Fruit fly (Drosophila melanogaster): ENCODE measurements around the gene CG45101.
A peak's percentile ranks its signal among the peaks of the same experiment; 100 is the strongest.

Gene CG45101

dm6 chr3L:11061200-11061599 is 3.6 kb upstream of the CG45101 start, which contains the start of the genes CG6321 and Blos2 (continued):
- TF ChIP-seq run (tag; optimal IDR thresholded peaks at IDR 0.05) (peak; percentile 59), az2 (GFP tag; optimal IDR thresholded peaks at IDR 0.05) (peak; percentile 66), CG6791 (GFP tag; IDR thresholded peaks at IDR 0.05; ENCODE audit: partially characterized antibody) (no peak), stwl (tag; optimal IDR thresholded peaks at IDR 0.05) (peak; percentile 30), CG6689 (GFP tag; IDR thresholded peaks at IDR 0.05) (peak; percentile 72), gcm (GFP tag; optimal IDR thresholded peaks at IDR 0.05) (peak; percentile 81), Sry-β (GFP tag; optimal IDR thresholded peaks at IDR 0.05) (peak; percentile 14), Adf1 (GFP tag; IDR thresholded peaks at IDR 0.05) (0 out of 2 replicates have a peak, but pooled peaks have one; percentile 22), NfI (GFP tag; optimal IDR thresholded peaks at IDR 0.05) (peak; percentile 66), tna (GFP tag; IDR thresholded peaks at IDR 0.05; ENCODE audit: partially characterized antibody) (no peak), CoRest (tag; optimal IDR thresholded peaks at IDR 0.05) (peak; percentile 85), Ets65A (GFP tag) (no peak), CG6765 (GFP tag; optimal IDR thresholded peaks at IDR 0.05) (peak; percentile 19), B-H1 (GFP tag; IDR thresholded peaks at IDR 0.05) (peak; percentile 27; the same call in 1 of the 3 replicates), jumu (GFP tag; optimal IDR thresholded peaks at IDR 0.05) (no peak), sr (GFP tag; IDR thresholded peaks at IDR 0.05) (no peak), CG9797 (GFP tag; optimal IDR thresholded peaks at IDR 0.05) (no peak), odd (GFP tag; optimal IDR thresholded peaks at IDR 0.05) (peak; percentile 69), Scr (GFP tag; IDR thresholded peaks at IDR 0.05; ENCODE audit: partially characterized antibody) (no peak), cg (GFP tag; optimal IDR thresholded peaks at IDR 0.05) (no peak), al (GFP tag; IDR thresholded peaks at IDR 0.05) (peak; percentile 60; the same call in 1 of the 2 replicates), Oaz (GFP tag; IDR thresholded peaks at IDR 0.05) (peak; percentile 54), cad (GFP tag; optimal IDR thresholded peaks at IDR 0.05) (no peak), dimm (GFP tag; IDR thresholded peaks at IDR 0.05) (no peak), CG9215 (GFP tag; IDR thresholded peaks at IDR 0.05) (no peak), CG1832 (GFP tag; optimal IDR thresholded peaks at IDR 0.05) (no peak), ERR (GFP tag; optimal IDR thresholded peaks at IDR 0.05) (no peak), CG6813 (GFP tag; optimal IDR thresholded peaks at IDR 0.05) (peak; percentile 26), psq (GFP tag; optimal IDR thresholded peaks at IDR 0.05) (no peak), dm (GFP tag; optimal IDR thresholded peaks at IDR 0.05) (no peak), CG32767 (GFP tag; IDR thresholded peaks at IDR 0.05) (0 out of 2 replicates have a peak, but pooled peaks have one; percentile 21), stc (GFP tag; IDR thresholded peaks at IDR 0.05) (peak; percentile 79), grn (GFP tag; optimal IDR thresholded peaks at IDR 0.05) (peak; percentile 21), CG8281 (tag; optimal IDR thresholded peaks at IDR 0.05) (peak; percentile 33), salm (tag; optimal IDR thresholded peaks at IDR 0.05) (peak; percentile 77), CG1233 (GFP tag; optimal IDR thresholded peaks at IDR 0.05) (peak; percentile 64), Hmr (GFP tag; optimal IDR thresholded peaks at IDR 0.05) (peak; percentile 82), scrt (GFP tag; optimal IDR thresholded peaks at IDR 0.05) (peak; percentile 68), CG4404 (GFP tag; IDR thresholded peaks at IDR 0.05) (0 out of 2 replicates have a peak, but pooled peaks have one; percentile 14), Kr (GFP tag; optimal IDR thresholded peaks at IDR 0.05) (no peak), twi (tag; optimal IDR thresholded peaks at IDR 0.05) (peak; percentile 51), wdn (GFP tag; IDR thresholded peaks at IDR 0.05) (no peak), Dp (GFP tag; optimal IDR thresholded peaks at IDR 0.05) (peak; percentile 50), CG8924 (tag; optimal IDR thresholded peaks at IDR 0.05) (peak; percentile 87), Bteb2 (GFP tag; optimal IDR thresholded peaks at IDR 0.05) (peak; percentile 57), Usf (GFP tag; optimal IDR thresholded peaks at IDR 0.05) (no peak), ara (GFP tag; IDR thresholded peaks at IDR 0.05) (0 out of 2 replicates have a peak, but pooled peaks have one; percentile 34), wek (GFP tag; optimal IDR thresholded peaks at IDR 0.05) (peak; percentile 33), crc (GFP tag; optimal IDR thresholded peaks at IDR 0.05) (no peak), lilli (GFP tag; optimal IDR thresholded peaks at IDR 0.05) (peak; percentile 73), CG30431 (GFP tag; optimal IDR thresholded peaks at IDR 0.05) (no peak)

Measured in whole organism, embryonic.